Worm (Caenorhabditis elegans) whole organism, early embryonic: ENCODE data around the gene immt-2.

Experiments
- B0310.2 ChIP-seq: sonication (generic microtip); optimal IDR thresholded peaks from 2 replicates; lab custom pipeline; 2016; ENCODE audit warnings: mild to moderate bottlenecking, missing genetic modification characterization, missing compliant biosample characterization
- F13C5.2 ChIP-seq: sonication (generic microtip); optimal IDR thresholded peaks from 2 replicates; lab custom pipeline; 2017; ENCODE audit warnings: mild to moderate bottlenecking, missing genetic modification characterization, inconsistent platforms, missing compliant biosample characterization
- aly-1 ChIP-seq: sonication (generic microtip); optimal IDR thresholded peaks from 2 replicates; lab custom pipeline; 2016; ENCODE audit warnings: missing genetic modification characterization, missing compliant biosample characterization
- ama-1 ChIP-seq: fragments of 150-350 bp; optimal IDR thresholded peaks from 2 replicates; lab custom pipeline; 2014
- ceh-36 ChIP-seq: sonication (generic microtip); optimal IDR thresholded peaks from 2 replicates; lab custom pipeline; 2016; ENCODE audit warnings: missing genetic modification characterization, inconsistent platforms, missing compliant biosample characterization
- ets-7 ChIP-seq: sonication (generic microtip); optimal IDR thresholded peaks from 2 replicates; lab custom pipeline; 2016; ENCODE audit warnings: missing genotype, missing genetic modification characterization, missing compliant biosample characterization
- flt-1 ChIP-seq: fragments of 200-800 bp; sonication (Bioruptor generic); IDR thresholded peaks from 2 replicates; pipeline ENCODE4 v1.3.6; 2022; ENCODE audit warnings: missing genetic modification characterization, missing compliant biosample characterization
- hmbx-1 ChIP-seq: sonication (generic microtip); optimal IDR thresholded peaks from 2 replicates; lab custom pipeline; 2016; ENCODE audit warnings: mild to moderate bottlenecking, missing genetic modification characterization, missing compliant biosample characterization
- hnd-1 ChIP-seq: sonication (generic microtip); optimal IDR thresholded peaks from 2 replicates; lab custom pipeline; 2016; ENCODE audit warnings: missing genetic modification characterization, missing compliant biosample characterization
- pes-1 ChIP-seq: fragments of 200-800 bp; sonication (Bioruptor generic); IDR thresholded peaks from 2 replicates; pipeline ENCODE4 v1.3.6; 2022; ENCODE audit warnings: missing genetic modification reagents, missing genetic modification characterization, missing compliant biosample characterization
- scrt-1 ChIP-seq: fragments of 200-800 bp; sonication (Bioruptor generic); IDR thresholded peaks from 2 replicates; pipeline ENCODE4 v1.3.6; 2022; ENCODE audit warnings: missing genetic modification characterization, missing compliant biosample characterization
- tbx-11 ChIP-seq: fragments of 200-800 bp; sonication (Bioruptor generic); IDR thresholded peaks from 2 replicates; pipeline ENCODE4 v1.3.6; 2022; ENCODE audit warnings: missing genetic modification characterization, missing compliant biosample characterization
- tbx-37 ChIP-seq: fragments of 200-800 bp; sonication (Bioruptor generic); conservative IDR thresholded peaks from 2 replicates; pipeline ENCODE4 v1.3.6; 2022; ENCODE audit warnings: missing genetic modification reagents, missing genetic modification characterization, missing compliant biosample characterization
- tra-4 ChIP-seq: sonication (generic microtip); optimal IDR thresholded peaks from 2 replicates; lab custom pipeline; 2017; ENCODE audit warnings: missing genetic modification characterization, missing compliant biosample characterization

DNA sequence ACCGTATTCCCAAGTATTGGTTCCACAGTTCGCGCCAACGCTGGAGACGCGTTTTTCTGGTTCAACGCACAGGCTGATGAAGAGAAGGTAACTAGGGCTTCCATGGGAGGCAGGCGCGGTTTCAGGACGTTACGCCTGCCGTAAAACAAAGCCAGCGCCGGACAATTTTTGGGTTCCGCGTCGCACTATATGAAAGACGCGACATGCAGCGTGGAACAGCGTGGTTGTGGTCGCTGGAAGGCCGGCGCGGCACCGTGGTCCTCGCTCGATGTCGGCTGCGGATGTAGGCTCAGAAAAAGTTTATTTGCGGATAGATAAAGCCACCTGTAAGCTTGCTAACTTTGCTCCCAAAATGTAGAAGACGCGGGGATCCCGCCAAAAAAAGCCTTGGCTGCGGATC is 49.4 kb downstream of the immt-2 start:
- TF ChIP-seq B0310.2 (tag; lab: Kevin White, UChicago) (no peak), ama-1 (lab: Kevin White, UChicago) (no peak), tra-4 (no peak), scrt-1 (GFP tag; lab: Robert Waterston, UW) (no peak), F13C5.2 (no peak), flt-1 (GFP tag; lab: Robert Waterston, UW) (no peak), hmbx-1 (tag; lab: Kevin White, UChicago) (no peak), ceh-36 (tag; lab: Kevin White, UChicago) (no peak), tbx-37 (GFP tag; lab: Robert Waterston, UW) (no peak), hnd-1 (tag; lab: Kevin White, UChicago) (no peak), aly-1 (no peak), ets-7 (tag; lab: Kevin White, UChicago) (no peak), pes-1 (no peak), tbx-11 (GFP tag; lab: Robert Waterston, UW) (no peak)
